Fruit fly (Drosophila melanogaster) whole organism, pupa: ENCODE measurements around the gene CG5902.

ENCODE experiments used
- CG10348 ChIP-seq: fragments of 200-800 bp; sonication (Bioruptor generic); IDR thresholded peaks from 2 replicates; pipeline ENCODE4 v1.3.6; 2022; ENCODE audit warnings: missing biosample characterization, missing genetic modification characterization
- CG12605 ChIP-seq: fragments of 200-800 bp; sonication (Bioruptor generic); IDR thresholded peaks from 2 replicates; pipeline ENCODE4 v1.3.6; 2022; ENCODE audit warnings: missing biosample characterization, missing genetic modification characterization
- CG13204 ChIP-seq: fragments of 200-800 bp; sonication (Bioruptor generic); optimal IDR thresholded peaks from 2 replicates; lab custom pipeline; 2018; ENCODE audit warnings: missing biosample characterization, mild to moderate bottlenecking, missing genetic modification characterization, moderate library complexity
- CG14655 ChIP-seq: fragments of 200-800 bp; sonication (Bioruptor generic); optimal IDR thresholded peaks from 3 replicates; lab custom pipeline; 2017; ENCODE audit warnings: mild to moderate bottlenecking, missing biosample characterization, missing genetic modification reagents, missing genetic modification characterization
- CG15710 ChIP-seq: fragments of 200-800 bp; sonication (Bioruptor generic); optimal IDR thresholded peaks from 2 replicates; lab custom pipeline; 2018; ENCODE audit warnings: missing biosample characterization, mild to moderate bottlenecking, missing genetic modification characterization, moderate library complexity
- CG4496 ChIP-seq: fragments of 200-800 bp; sonication (Bioruptor generic); IDR thresholded peaks from 3 replicates; pipeline ENCODE4 v1.3.6; 2022; ENCODE audit warnings: missing biosample characterization, missing genetic modification characterization
- D1 ChIP-seq: fragments of 200-800 bp; sonication (Bioruptor generic); optimal IDR thresholded peaks from 2 replicates; lab custom pipeline; 2018; ENCODE audit warnings: missing biosample characterization, mild to moderate bottlenecking, missing genetic modification characterization, moderate library complexity
- EcR ChIP-seq: fragments of 200-800 bp; sonication (Bioruptor generic); optimal IDR thresholded peaks from 3 replicates; lab custom pipeline; 2019; ENCODE audit warnings: missing biosample characterization, missing genetic modification characterization, mild to moderate bottlenecking, moderate library complexity, missing genetic modification reagents
- Ets98B ChIP-seq: fragments of 200-800 bp; sonication (Bioruptor generic); IDR thresholded peaks from 2 replicates; pipeline ENCODE4 v1.3.6; 2022; ENCODE audit warnings: missing biosample characterization, missing genetic modification characterization
- Pif1A ChIP-seq: fragments of 200-800 bp; sonication (Bioruptor generic); optimal IDR thresholded peaks from 3 replicates; lab custom pipeline; 2016; ENCODE audit warnings: missing biosample characterization, missing genetic modification characterization
- gl ChIP-seq: fragments of 200-800 bp; sonication (Bioruptor generic); optimal IDR thresholded peaks from 2 replicates; lab custom pipeline; 2018; ENCODE audit warnings: missing biosample characterization, mild to moderate bottlenecking, missing genetic modification characterization
- rn ChIP-seq: fragments of 200-800 bp; sonication (Bioruptor generic); IDR thresholded peaks from 2 replicates; pipeline ENCODE4 v1.3.6; 2022; ENCODE audit warnings: missing biosample characterization, missing genetic modification characterization

DNA sequence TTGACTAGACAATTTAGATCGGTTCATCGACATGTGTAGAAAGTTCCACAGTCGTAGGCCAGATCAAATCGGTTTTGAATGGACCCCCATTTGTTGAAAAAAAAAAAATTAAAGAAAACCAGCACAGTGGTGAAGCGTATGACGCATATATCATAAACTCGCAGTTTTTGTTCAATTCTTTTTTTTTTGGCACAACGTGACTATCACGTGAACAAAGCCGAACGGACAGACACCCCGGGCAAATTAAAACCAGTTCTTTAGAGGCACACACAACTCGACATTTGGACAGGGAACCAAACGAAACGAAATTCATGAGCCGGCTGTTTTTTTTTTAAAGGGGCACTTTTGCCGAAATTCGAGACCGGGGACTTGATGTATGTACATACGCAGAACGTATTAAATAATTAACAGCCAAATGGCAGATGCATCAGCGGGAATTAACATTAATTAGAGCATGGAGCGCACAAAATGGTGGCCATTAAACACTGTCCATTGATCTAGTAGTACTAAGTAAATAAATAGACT is 45.5 kb upstream of the CG5902 start:
- TF ChIP-seq EcR (GFP tag; lab: Kevin White, UChicago) (no peak), CG13204 (GFP tag; lab: Kevin White, UChicago) (no peak), CG14655 (GFP tag; lab: Kevin White, UChicago) (no peak), CG10348 (GFP tag; lab: Robert Waterston, UW) (no peak), CG4496 (GFP tag; lab: Robert Waterston, UW) (no peak), Pif1A (no peak), gl (tag; lab: Kevin White, UChicago) (no peak), rn (GFP tag; lab: Robert Waterston, UW) (no peak), D1 (tag; lab: Kevin White, UChicago) (no peak), CG15710 (tag; lab: Kevin White, UChicago) (no peak), CG12605 (GFP tag; lab: Robert Waterston, UW) (no peak), Ets98B (GFP tag; lab: Robert Waterston, UW) (no peak; the same call in 1 of the 2 replicates)
